Fruit fly (Drosophila melanogaster): ENCODE results near the gene Nsun2.

dm6 chrX:4150989-4151388 lies 37.5 kb upstream of the Nsun2 start:
- TF ChIP-seq Mnt (GFP tag; optimal IDR thresholded peaks at IDR 0.05) (no peak), Crg-1 (GFP tag; optimal IDR thresholded peaks at IDR 0.05) (no peak), CG12768 (GFP tag; optimal IDR thresholded peaks at IDR 0.05) (no peak), CG7101 (tag; optimal IDR thresholded peaks at IDR 0.05) (no peak), pad (GFP tag; optimal IDR thresholded peaks at IDR 0.05) (no peak), cnc (optimal IDR thresholded peaks at IDR 0.05) (no peak), CG7045 (GFP tag; optimal IDR thresholded peaks at IDR 0.05) (no peak), CG11617 (GFP tag; optimal IDR thresholded peaks at IDR 0.05) (no peak), ovo (GFP tag; optimal IDR thresholded peaks at IDR 0.05) (no peak), cic (GFP tag; optimal IDR thresholded peaks at IDR 0.05) (no peak), kay (GFP tag; ENCODE audit: borderline replicate concordance) (no peak), CG14711 (tag; optimal IDR thresholded peaks at IDR 0.05) (no peak), Clk (GFP tag; optimal IDR thresholded peaks at IDR 0.05) (no peak)
